Fruit fly (Drosophila melanogaster) whole organism, embryonic: ENCODE measurements around the gene Paris.

ENCODE experiments used
- Atf6 ChIP-seq: fragments of 200-800 bp; sonication (Bioruptor generic); IDR thresholded peaks from 2 replicates; pipeline ENCODE4 v1.3.6; 2022; ENCODE audit warnings: missing biosample characterization, missing genetic modification characterization
- B-H1 ChIP-seq: fragments of 200-800 bp; sonication (Bioruptor generic); IDR thresholded peaks from 3 replicates; pipeline ENCODE4 v1.3.6; 2022; ENCODE audit warnings: missing biosample characterization, missing genetic modification characterization
- Bgb ChIP-seq: fragments of 200-800 bp; sonication (Bioruptor generic); IDR thresholded peaks from 2 replicates; pipeline ENCODE4 v1.3.6; 2022; ENCODE audit warnings: missing biosample characterization, missing genetic modification characterization; ENCODE audit not compliant: partially characterized antibody
- C15 ChIP-seq: fragments of 200-800 bp; sonication (Bioruptor generic); IDR thresholded peaks from 3 replicates; pipeline ENCODE4 v1.3.6; 2022; ENCODE audit warnings: missing biosample characterization, missing genetic modification characterization
- CG10366 ChIP-seq: fragments of 200-800 bp; sonication (Bioruptor generic); IDR thresholded peaks from 2 replicates; pipeline ENCODE4 v1.3.6; 2022; ENCODE audit warnings: missing biosample characterization, missing genetic modification characterization
- CG10462 ChIP-seq: fragments of 200-800 bp; sonication (Bioruptor generic); optimal IDR thresholded peaks from 2 replicates; lab custom pipeline; 2016; ENCODE audit warnings: missing biosample characterization, missing genetic modification characterization
- CG11247 ChIP-seq: fragments of 200-800 bp; sonication (Bioruptor generic); IDR thresholded peaks from 2 replicates; pipeline ENCODE4 v1.3.6; 2022; ENCODE audit warnings: missing biosample characterization, missing genetic modification characterization
- CG11456 ChIP-seq: fragments of 200-800 bp; sonication (Bioruptor generic); IDR thresholded peaks from 3 replicates; pipeline ENCODE4 v1.3.6; 2022; ENCODE audit warnings: missing biosample characterization, missing genetic modification characterization
- CG14050 ChIP-seq: fragments of 200-800 bp; sonication (Bioruptor generic); IDR thresholded peaks from 3 replicates; pipeline ENCODE4 v1.3.6; 2022; ENCODE audit warnings: missing biosample characterization, missing genetic modification characterization
- CG16779 ChIP-seq: fragments of 200-800 bp; sonication (Bioruptor generic); IDR thresholded peaks from 2 replicates; pipeline ENCODE4 v1.3.6; 2022; ENCODE audit warnings: missing biosample characterization, missing genetic modification characterization
- CG17361 ChIP-seq: fragments of 200-800 bp; sonication (Bioruptor generic); IDR thresholded peaks from 3 replicates; pipeline ENCODE4 v1.3.6; 2022; ENCODE audit warnings: missing biosample characterization, missing genetic modification characterization
- CG18476 ChIP-seq: fragments of 200-800 bp; sonication (Bioruptor generic); optimal IDR thresholded peaks from 2 replicates; lab custom pipeline; 2016; ENCODE audit warnings: missing biosample characterization, mild to moderate bottlenecking, missing genetic modification characterization
- CG4328 ChIP-seq: fragments of 200-800 bp; sonication (Bioruptor generic); optimal IDR thresholded peaks from 3 replicates; lab custom pipeline; 2017; ENCODE audit warnings: missing biosample characterization, missing genetic modification reagents, missing genetic modification characterization
- CG4707 ChIP-seq: fragments of 200-800 bp; sonication (Bioruptor generic); optimal IDR thresholded peaks from 2 replicates; lab custom pipeline; 2018; ENCODE audit warnings: missing biosample characterization, mild to moderate bottlenecking, missing genetic modification characterization, moderate library complexity
- CG4820 ChIP-seq: fragments of 200-800 bp; sonication (Bioruptor generic); optimal IDR thresholded peaks from 3 replicates; lab custom pipeline; 2016; ENCODE audit warnings: missing biosample characterization, missing genetic modification characterization
- D ChIP-seq, 2 experiments: fragments of 200-800 bp in 1 of 2; fragments of >200 bp in 1 of 2; sonication (Bioruptor generic) in 1 of 2; optimal IDR thresholded peaks; 2 replicates in 1 of 2; 3 replicates in 1 of 2; lab custom pipeline; 2017; ENCODE audit warnings: mild to moderate bottlenecking in 1 of 2, missing biosample characterization in 1 of 2, missing genetic modification characterization in 1 of 2, missing genetic modification reagents in 1 of 2
- Elba2 ChIP-seq: fragments of 200-800 bp; sonication (Bioruptor generic); optimal IDR thresholded peaks from 3 replicates; lab custom pipeline; 2016; ENCODE audit warnings: missing biosample characterization, missing genetic modification characterization
- Ets65A ChIP-seq: fragments of 200-800 bp; sonication (Bioruptor generic); peaks from one replicate; lab custom pipeline; 2016; ENCODE audit warnings: missing biosample characterization, missing genetic modification characterization
- Ets97D ChIP-seq: fragments of 200-800 bp; sonication (Bioruptor generic); optimal IDR thresholded peaks from 3 replicates; lab custom pipeline; 2016; ENCODE audit warnings: missing biosample characterization, missing genetic modification characterization
- GATAe ChIP-seq: fragments of 200-800 bp; sonication (Bioruptor generic); conservative IDR thresholded peaks from 2 replicates; pipeline ENCODE4 v1.3.6; 2022; ENCODE audit warnings: missing biosample characterization, missing genetic modification characterization
- H2.0 ChIP-seq: fragments of 200-800 bp; sonication (Bioruptor generic); IDR thresholded peaks from 2 replicates; pipeline ENCODE4 v1.3.6; 2022; ENCODE audit warnings: missing biosample characterization, missing genetic modification characterization
- HLH3B ChIP-seq: fragments of 200-800 bp; sonication (Bioruptor generic); IDR thresholded peaks from 2 replicates; pipeline ENCODE4 v1.3.6; 2022; ENCODE audit warnings: missing biosample characterization, missing genetic modification characterization
- Jarid2 ChIP-seq: fragments of 200-800 bp; sonication (Bioruptor generic); optimal IDR thresholded peaks from 3 replicates; lab custom pipeline; 2017; ENCODE audit warnings: mild to moderate bottlenecking, missing biosample characterization, missing genetic modification reagents, missing genetic modification characterization
- Lhr ChIP-seq: fragments of 200-800 bp; sonication (Bioruptor generic); optimal IDR thresholded peaks from 3 replicates; lab custom pipeline; 2017; ENCODE audit warnings: mild to moderate bottlenecking, missing biosample characterization, missing genetic modification reagents, missing genetic modification characterization
- Opbp ChIP-seq: fragments of 200-800 bp; sonication (Bioruptor generic); IDR thresholded peaks from 3 replicates; pipeline ENCODE4 v1.3.6; 2022; ENCODE audit warnings: missing biosample characterization, missing genetic modification characterization; ENCODE audit not compliant: partially characterized antibody
- Rx ChIP-seq: fragments of 200-800 bp; sonication (Bioruptor generic); IDR thresholded peaks from 2 replicates; pipeline ENCODE4 v1.3.6; 2022; ENCODE audit warnings: missing biosample characterization, missing genetic modification characterization
- Side ChIP-seq: fragments of 200-800 bp; sonication (Bioruptor generic); optimal IDR thresholded peaks from 2 replicates; lab custom pipeline; 2016; ENCODE audit warnings: missing biosample characterization, missing genetic modification characterization
- Trl ChIP-seq, 3 experiments: fragments of >200 bp in 2 of 3; fragments of 200-800 bp in 1 of 3; sonication (Bioruptor generic) in 1 of 3; optimal IDR thresholded peaks; 2 replicates in 1 of 3; 3 replicates in 2 of 3; lab custom pipeline; 2016 to 2017; ENCODE audit warnings: missing biosample characterization in 1 of 3, missing genetic modification characterization in 1 of 3
- al ChIP-seq: fragments of 200-800 bp; sonication (Bioruptor generic); IDR thresholded peaks from 2 replicates; pipeline ENCODE4 v1.3.6; 2022; ENCODE audit warnings: missing biosample characterization, missing genetic modification characterization
- emc ChIP-seq: fragments of 200-800 bp; sonication (Bioruptor generic); optimal IDR thresholded peaks from 2 replicates; lab custom pipeline; 2016; ENCODE audit warnings: missing biosample characterization, missing genetic modification characterization
- en ChIP-seq: fragments of 200-800 bp; sonication (Bioruptor generic); optimal IDR thresholded peaks from 2 replicates; lab custom pipeline; 2016; ENCODE audit warnings: missing biosample characterization, missing genetic modification characterization
- fu2 ChIP-seq: fragments of 200-800 bp; sonication (Bioruptor generic); optimal IDR thresholded peaks from 2 replicates; lab custom pipeline; 2016; ENCODE audit warnings: missing biosample characterization, missing genetic modification characterization
- gfzf ChIP-seq: fragments of 200-800 bp; sonication (Bioruptor generic); optimal IDR thresholded peaks from 2 replicates; lab custom pipeline; 2016; ENCODE audit warnings: missing biosample characterization, mild to moderate bottlenecking, missing genetic modification characterization, moderate library complexity
- gsb ChIP-seq: fragments of 200-800 bp; sonication (Bioruptor generic); IDR thresholded peaks from 2 replicates; pipeline ENCODE4 v1.3.6; 2022; ENCODE audit warnings: missing biosample characterization, missing genetic modification characterization
- gsb-n ChIP-seq: fragments of 200-800 bp; sonication (Bioruptor generic); optimal IDR thresholded peaks from 3 replicates; lab custom pipeline; 2018; ENCODE audit warnings: missing biosample characterization, mild to moderate bottlenecking, missing genetic modification characterization
- kah ChIP-seq: fragments of 200-800 bp; sonication (Bioruptor generic); optimal IDR thresholded peaks from 2 replicates; lab custom pipeline; 2018; ENCODE audit warnings: missing biosample characterization, mild to moderate bottlenecking, missing genetic modification characterization
- kay ChIP-seq: fragments of 200-800 bp; sonication (Bioruptor generic); optimal IDR thresholded peaks from 2 replicates; lab custom pipeline; 2016; ENCODE audit warnings: missing biosample characterization, missing genetic modification characterization
- knrl ChIP-seq: fragments of 200-800 bp; sonication (Bioruptor generic); IDR thresholded peaks from 3 replicates; pipeline ENCODE4 v1.3.6; 2022; ENCODE audit warnings: missing biosample characterization, missing genetic modification characterization; ENCODE audit not compliant: partially characterized antibody
- lab ChIP-seq: fragments of 200-800 bp; sonication (Bioruptor generic); optimal IDR thresholded peaks from 3 replicates; lab custom pipeline; 2017; ENCODE audit warnings: missing biosample characterization, missing genetic modification characterization, mild to moderate bottlenecking, moderate library complexity, missing genetic modification reagents
- phol ChIP-seq: fragments of 200-800 bp; sonication (Bioruptor generic); optimal IDR thresholded peaks from 3 replicates; lab custom pipeline; 2018; ENCODE audit warnings: missing biosample characterization, mild to moderate bottlenecking, missing genetic modification characterization, moderate library complexity
- prd ChIP-seq, 3 experiments: fragments of >200 bp in 2 of 3; fragments of 200-800 bp in 1 of 3; sonication (Bioruptor generic) in 1 of 3; optimal IDR thresholded peaks in 2 of 3; IDR thresholded peaks in 1 of 3; 2 replicates in 2 of 3; 3 replicates in 1 of 3; pipeline versions ENCODE4 v1.3.6 to Lab custom; 2017 to 2022; ENCODE audit warnings: missing biosample characterization in 1 of 3, missing genetic modification characterization in 1 of 3
- pzg ChIP-seq: fragments of 200-800 bp; sonication (Bioruptor generic); optimal IDR thresholded peaks from 3 replicates; lab custom pipeline; 2018; ENCODE audit warnings: missing biosample characterization, mild to moderate bottlenecking, missing genetic modification characterization, moderate library complexity
- run ChIP-seq: fragments of 200-800 bp; sonication (Bioruptor generic); optimal IDR thresholded peaks from 3 replicates; lab custom pipeline; 2018; ENCODE audit warnings: missing biosample characterization, mild to moderate bottlenecking, missing genetic modification characterization
- tgo ChIP-seq: fragments of 200-800 bp; sonication (Bioruptor generic); IDR thresholded peaks from 3 replicates; pipeline ENCODE4 v1.3.6; 2022; ENCODE audit warnings: missing biosample characterization, missing genetic modification characterization
- tll ChIP-seq, 2 experiments: fragments of 200-800 bp in 1 of 2; fragments of >200 bp in 1 of 2; sonication (Bioruptor generic) in 1 of 2; optimal IDR thresholded peaks; 2 replicates each; lab custom pipeline; 2017 to 2019; ENCODE audit warnings: missing biosample characterization in 2 of 2, missing genetic modification characterization in 2 of 2, mild to moderate bottlenecking in 1 of 2, moderate library complexity in 1 of 2
- tna ChIP-seq: fragments of 200-800 bp; sonication (Bioruptor generic); IDR thresholded peaks from 2 replicates; pipeline ENCODE4 v1.3.6; 2022; ENCODE audit warnings: missing biosample characterization, missing genetic modification characterization; ENCODE audit not compliant: partially characterized antibody
- ttk ChIP-seq: fragments of 200-800 bp; sonication (Bioruptor generic); IDR thresholded peaks from 2 replicates; pipeline ENCODE4 v2.1.2; 2022; ENCODE audit warnings: missing biosample characterization, missing genetic modification characterization
- tup ChIP-seq: fragments of 200-800 bp; sonication (Bioruptor generic); optimal IDR thresholded peaks from 2 replicates; lab custom pipeline; 2016; ENCODE audit warnings: missing biosample characterization, mild to moderate bottlenecking, missing genetic modification characterization, moderate library complexity
- wor ChIP-seq: fragments of 200-800 bp; sonication (Bioruptor generic); IDR thresholded peaks from 2 replicates; pipeline ENCODE4 v1.3.6; 2022; ENCODE audit warnings: missing biosample characterization, missing genetic modification characterization
- zfh2 ChIP-seq: fragments of 200-800 bp; sonication (Bioruptor generic); optimal IDR thresholded peaks from 2 replicates; lab custom pipeline; 2016; ENCODE audit warnings: missing biosample characterization, missing genetic modification characterization

Paris gene

DNA sequence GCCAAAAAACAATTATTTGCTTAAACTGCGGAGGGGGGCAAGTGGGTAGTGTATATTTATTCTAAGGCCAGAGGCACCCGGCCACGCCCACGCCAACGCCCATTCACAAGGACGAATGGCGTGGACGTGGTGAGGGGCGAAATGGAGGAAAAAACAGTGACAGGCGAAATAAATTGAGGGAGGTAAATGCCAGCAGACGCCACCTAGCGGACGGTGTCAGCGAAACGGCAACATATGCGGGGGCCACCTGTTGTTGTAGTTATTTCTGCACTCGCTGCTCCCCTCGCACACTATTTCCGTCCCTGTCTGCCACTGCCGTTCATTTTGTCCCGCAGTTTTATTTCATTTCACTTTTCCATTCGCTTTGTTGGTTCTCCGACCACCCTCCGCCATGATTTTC is 45.4 kb upstream of the Paris start (continued):
- 0 out of 2 replicates have a peak, but pooled peaks have one; percentile 38 for TF ChIP-seq ttk (GFP tag; lab: Robert Waterston, UW)
- no peak for TF ChIP-seq zfh2
- TF ChIP-seq C15 (GFP tag; lab: Robert Waterston, UW): 0 out of 3 replicates have a peak, but pooled peaks have one; percentile 31
- no peak for TF ChIP-seq Elba2 (GFP tag; lab: Kevin White, UChicago)
- no peak for TF ChIP-seq prd (optimal IDR thresholded peaks at IDR 0.05; lab: Kevin White, UChicago)
- no peak for TF ChIP-seq prd (GFP tag; IDR thresholded peaks at IDR 0.05; lab: Robert Waterston, UW)
- TF ChIP-seq Opbp (GFP tag; lab: Robert Waterston, UW): no peak
- TF ChIP-seq CG11247: peak; percentile 44; the same call in 1 of the 2 replicates
- no peak for TF ChIP-seq CG4820 (GFP tag; lab: Kevin White, UChicago)
- no peak for TF ChIP-seq gfzf
- 0 out of 2 replicates have a peak, but pooled peaks have one; percentile 28 for TF ChIP-seq Atf6 (GFP tag; lab: Robert Waterston, UW)
- no peak for TF ChIP-seq Jarid2 (GFP tag; lab: Kevin White, UChicago)
- TF ChIP-seq kah: peak; percentile 94
- TF ChIP-seq B-H1: peak; percentile 12; the same call in 1 of the 3 replicates
- peak; percentile 38 for TF ChIP-seq CG10366 (GFP tag; lab: Robert Waterston, UW)
- no peak for TF ChIP-seq run (tag; lab: Kevin White, UChicago)
- no peak for TF ChIP-seq Lhr
- TF ChIP-seq Side: no peak
- TF ChIP-seq emc (GFP tag; lab: Kevin White, UChicago): no peak
- TF ChIP-seq tll (GFP tag; optimal IDR thresholded peaks at IDR 0.05; lab: Kevin White, UChicago): no peak
- TF ChIP-seq Trl (optimal IDR thresholded peaks at IDR 0.05; lab: Kevin White, UChicago): no peak
- no peak for TF ChIP-seq Trl (GFP tag; optimal IDR thresholded peaks at IDR 0.05; lab: Kevin White, UChicago)
- no peak for TF ChIP-seq CG18476 (GFP tag; lab: Kevin White, UChicago)
- no peak for TF ChIP-seq en (GFP tag; lab: Kevin White, UChicago)
- no peak for TF ChIP-seq knrl (GFP tag; lab: Robert Waterston, UW)
- no peak for TF ChIP-seq al (GFP tag; lab: Robert Waterston, UW)
- no peak for TF ChIP-seq wor (GFP tag; lab: Robert Waterston, UW)
- no peak for TF ChIP-seq CG17361
- TF ChIP-seq HLH3B (GFP tag; lab: Robert Waterston, UW): 0 out of 2 replicates have a peak, but pooled peaks have one; percentile 15
- TF ChIP-seq Bgb (GFP tag; lab: Robert Waterston, UW): no peak
- TF ChIP-seq H2.0 (GFP tag; lab: Robert Waterston, UW): 0 out of 2 replicates have a peak, but pooled peaks have one; percentile 35
- TF ChIP-seq fu2 (GFP tag; lab: Kevin White, UChicago): no peak
- TF ChIP-seq Ets97D: no peak
- no peak for TF ChIP-seq CG16779 (GFP tag; lab: Robert Waterston, UW)
- no peak for TF ChIP-seq CG4707 (GFP tag; lab: Kevin White, UChicago)
- TF ChIP-seq phol (tag; lab: Kevin White, UChicago): no peak
- no peak for TF ChIP-seq CG14050 (GFP tag; lab: Robert Waterston, UW)
- TF ChIP-seq Ets65A (GFP tag; lab: Kevin White, UChicago): peak; percentile 78
- TF ChIP-seq D (optimal IDR thresholded peaks at IDR 0.05; lab: Kevin White, UChicago): no peak
- peak; percentile 15 for TF ChIP-seq D (GFP tag; optimal IDR thresholded peaks at IDR 0.05; lab: Kevin White, UChicago)
- no peak for TF ChIP-seq CG10462 (GFP tag; lab: Kevin White, UChicago)
- no peak for TF ChIP-seq tna (GFP tag; lab: Robert Waterston, UW)
- TF ChIP-seq tgo (GFP tag; lab: Robert Waterston, UW): no peak
- no peak for TF ChIP-seq tup (GFP tag; lab: Kevin White, UChicago)
- no peak for TF ChIP-seq gsb (GFP tag; lab: Robert Waterston, UW)
- TF ChIP-seq pzg: no peak
- TF ChIP-seq lab (GFP tag; lab: Kevin White, UChicago): peak; percentile 18
- TF ChIP-seq kay (GFP tag; lab: Kevin White, UChicago): no peak
- TF ChIP-seq CG11456 (GFP tag; lab: Robert Waterston, UW): no peak
- no peak for TF ChIP-seq Rx
- no peak for TF ChIP-seq CG4328 (GFP tag; lab: Kevin White, UChicago)
- no peak for TF ChIP-seq gsb-n (tag; lab: Kevin White, UChicago)
- TF ChIP-seq GATAe (GFP tag; lab: Robert Waterston, UW): no peak
